Worm (Caenorhabditis elegans): Measurements from ENCODE around the gene toc-1.

toc-1 gene

DNA sequence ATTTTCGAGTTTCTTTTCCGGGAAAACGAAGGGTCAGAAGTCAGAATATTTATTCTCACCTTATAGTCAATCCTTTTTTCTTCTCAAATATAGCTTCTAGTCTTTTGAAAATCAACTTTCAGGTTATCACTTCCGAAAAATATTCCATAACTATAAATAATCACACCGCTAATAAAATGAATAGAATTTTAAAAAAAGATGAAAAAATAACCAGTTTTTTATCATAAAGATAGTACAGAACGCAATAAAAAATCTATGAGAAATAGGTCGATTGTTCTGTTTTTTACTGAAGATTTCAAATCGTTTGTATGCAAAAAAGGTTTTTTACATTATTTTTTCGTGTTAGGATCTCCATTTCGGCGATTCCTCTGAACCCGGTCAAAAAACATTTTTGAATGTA, 15.2 kb downstream of the toc-1 start:
- TF ChIP-seq ztf-1 (GFP tag; conservative IDR thresholded peaks at IDR 0.05) (no peak), ZK546.5 (tag; optimal IDR thresholded peaks at IDR 0.05) (no peak), nhr-237 (tag; optimal IDR thresholded peaks at IDR 0.05) (no peak), elt-1 (tag; optimal IDR thresholded peaks at IDR 0.05) (no peak), C34F6.9 (tag; optimal IDR thresholded peaks at IDR 0.05) (no peak)

DNA sequence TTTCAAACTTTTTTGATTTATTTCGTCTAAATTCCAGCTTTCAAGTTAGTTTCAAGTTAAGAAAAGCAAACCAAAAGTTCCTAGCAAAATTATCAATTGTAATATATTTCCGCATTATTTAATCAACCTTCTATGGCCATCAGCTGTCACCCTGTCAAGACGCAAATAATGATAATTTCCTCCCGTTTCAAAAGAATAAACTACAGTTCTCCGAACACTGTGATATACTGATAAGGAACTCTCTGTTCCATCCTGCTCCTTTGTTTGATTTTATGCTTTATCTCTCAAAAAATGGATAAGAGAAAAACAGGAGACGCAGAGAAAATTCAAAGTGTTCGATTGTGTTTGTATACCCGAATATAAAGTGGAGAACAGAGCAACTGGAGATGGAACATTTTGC, 16.2 kb downstream of the toc-1 start:
- TF ChIP-seq nhr-12 (tag; optimal IDR thresholded peaks at IDR 0.05) = no peak
- peak; percentile 46 for TF ChIP-seq fos-1 (tag; optimal IDR thresholded peaks at IDR 0.05)
- TF ChIP-seq nhr-77 (tag; optimal IDR thresholded peaks at IDR 0.05) = no peak
- TF ChIP-seq blmp-1 (tag; optimal IDR thresholded peaks at IDR 0.05; ENCODE audit: insufficient read depth) = no peak

DNA sequence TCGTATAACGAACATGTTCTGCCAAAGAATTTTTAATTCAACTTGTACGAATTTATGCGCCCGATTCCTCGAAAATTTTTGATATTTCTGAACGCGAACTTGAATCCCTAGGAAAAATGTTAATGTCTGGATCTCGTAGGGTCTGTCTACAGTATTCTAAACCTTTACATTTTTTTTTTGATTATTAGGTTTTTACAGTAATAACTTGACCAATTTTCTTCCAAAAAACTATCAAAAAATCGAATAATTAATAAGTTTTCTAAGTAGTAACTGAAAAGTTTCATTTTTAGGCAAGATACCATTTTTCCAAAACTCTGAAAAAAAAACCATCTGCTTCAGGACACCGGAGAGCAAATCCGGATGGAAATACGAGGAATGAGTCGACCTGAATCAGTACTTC, 19.2 kb downstream of the toc-1 start:
- TF ChIP-seq nhr-12 (tag; optimal IDR thresholded peaks at IDR 0.05) (no peak), Y55F3AM.14 (GFP tag; optimal IDR thresholded peaks at IDR 0.05) (no peak), nhr-11 (tag; optimal IDR thresholded peaks at IDR 0.05) (no peak), nhr-77 (tag; optimal IDR thresholded peaks at IDR 0.05) (no peak), nhr-25 (tag; optimal IDR thresholded peaks at IDR 0.05) (no peak), lin-13 (GFP tag; optimal IDR thresholded peaks at IDR 0.05) (no peak)

DNA sequence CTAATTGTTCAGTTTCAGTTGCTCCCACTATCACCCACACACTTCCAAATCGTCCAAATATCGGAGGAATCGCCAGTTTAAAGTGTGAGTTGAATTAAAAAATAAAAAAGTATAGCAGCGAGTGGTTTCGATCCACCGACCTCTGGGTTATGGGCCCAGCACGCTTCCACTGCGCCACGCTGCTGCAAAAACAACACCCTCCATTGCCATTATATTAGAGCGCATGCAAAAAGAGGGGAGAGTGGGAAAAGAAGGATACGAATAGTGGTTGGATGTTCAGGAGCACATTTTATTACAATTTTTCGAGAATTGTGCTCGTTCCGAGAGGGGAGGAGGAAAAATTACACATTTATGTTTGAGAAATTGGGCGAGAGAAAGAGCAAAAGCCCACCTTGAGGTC, 19.8 kb downstream of the toc-1 start:
- no peak for TF ChIP-seq snpc-4 (tag; optimal IDR thresholded peaks at IDR 0.05)
- no peak for TF ChIP-seq lin-39 (tag; optimal IDR thresholded peaks at IDR 0.05)
- TF ChIP-seq ztf-1 (GFP tag; conservative IDR thresholded peaks at IDR 0.05) = no peak
- TF ChIP-seq fos-1 (tag; optimal IDR thresholded peaks at IDR 0.05) = peak; percentile 26
- peak; percentile 58 for TF ChIP-seq C34F6.9 (tag; optimal IDR thresholded peaks at IDR 0.05)
- TF ChIP-seq gmeb-1 (tag; optimal IDR thresholded peaks at IDR 0.05) = peak; percentile 36
- peak; percentile 33 for TF ChIP-seq mab-5 (tag; optimal IDR thresholded peaks at IDR 0.05)
- no peak for TF ChIP-seq egl-27 (tag; optimal IDR thresholded peaks at IDR 0.05)
- TF ChIP-seq nhr-129 (tag; optimal IDR thresholded peaks at IDR 0.05) = peak; percentile 78
- TF ChIP-seq dmd-4 (tag; optimal IDR thresholded peaks at IDR 0.05) = no peak
- no peak for TF ChIP-seq nhr-25 (tag; optimal IDR thresholded peaks at IDR 0.05)
- peak; percentile 44 to 54 for TF ChIP-seq lsy-2 (tag; optimal IDR thresholded peaks at IDR 0.05)
- TF ChIP-seq nhr-6 (tag; optimal IDR thresholded peaks at IDR 0.05) = peak; percentile 9
- TF ChIP-seq sem-4 (tag; optimal IDR thresholded peaks at IDR 0.05) = peak; percentile 34
- no peak for TF ChIP-seq nhr-10 (tag; optimal IDR thresholded peaks at IDR 0.05)
- no peak for TF ChIP-seq R02D3.7 (tag; optimal IDR thresholded peaks at IDR 0.05)
- no peak for TF ChIP-seq zag-1 (tag; optimal IDR thresholded peaks at IDR 0.05)
- TF ChIP-seq ztf-4 (tag; optimal IDR thresholded peaks at IDR 0.05) = peak; percentile 56
- no peak for TF ChIP-seq alr-1 (tag; optimal IDR thresholded peaks at IDR 0.05)
- TF ChIP-seq lin-13 (GFP tag; optimal IDR thresholded peaks at IDR 0.05) = peak; percentile 56
- peak; percentile 55 for TF ChIP-seq sma-3 (GFP tag; optimal IDR thresholded peaks at IDR 0.05)
- no peak for TF ChIP-seq peb-1 (tag; optimal IDR thresholded peaks at IDR 0.05)
- TF ChIP-seq nhr-21 (tag; optimal IDR thresholded peaks at IDR 0.05) = peak; percentile 28
- TF ChIP-seq Y55F3AM.14 (GFP tag; optimal IDR thresholded peaks at IDR 0.05) = peak; percentile 67
- no peak for TF ChIP-seq ceh-82 (tag; optimal IDR thresholded peaks at IDR 0.05)
- TF ChIP-seq sma-9 (GFP tag; optimal IDR thresholded peaks at IDR 0.05) = peak; percentile 74
- no peak for TF ChIP-seq sma-9 (tag; optimal IDR thresholded peaks at IDR 0.05)
- TF ChIP-seq F13H6.1 (tag; optimal IDR thresholded peaks at IDR 0.05) = peak; percentile 72
- no peak for TF ChIP-seq unc-39 (tag; optimal IDR thresholded peaks at IDR 0.05)
- peak; percentile 50 for TF ChIP-seq unc-55 (GFP tag; optimal IDR thresholded peaks at IDR 0.05)
- TF ChIP-seq lin-11 (tag; optimal IDR thresholded peaks at IDR 0.05) = no peak
- peak; percentile 28 for TF ChIP-seq crh-2 (tag; optimal IDR thresholded peaks at IDR 0.05)
- no peak for TF ChIP-seq nhr-12 (tag; optimal IDR thresholded peaks at IDR 0.05)

Data from whole organism, L2 larva.